Worm (Caenorhabditis elegans) whole organism, midembryonic: ENCODE measurements around the gene Y37E11B.1.
A peak's percentile ranks its signal among the peaks of the same experiment; 100 is the strongest.
"Not testable (repeated sequence)": the region's sequence is repeated elsewhere in the genome, so short reads cannot be mapped to it uniquely, and the experiment has no call there.

Experiments
- T22C8.4 ChIP-seq: fragments of 200-800 bp; sonication (Bioruptor generic); IDR thresholded peaks from 2 replicates; pipeline ENCODE4 v1.3.6; 2022; ENCODE audit warnings: missing genetic modification characterization, missing compliant biosample characterization
- cog-1 ChIP-seq: sonication (generic microtip); optimal IDR thresholded peaks from 2 replicates; lab custom pipeline; 2016; ENCODE audit warnings: missing genetic modification characterization, missing compliant biosample characterization
- flt-1 ChIP-seq: fragments of 200-800 bp; sonication (Bioruptor generic); IDR thresholded peaks from 2 replicates; pipeline ENCODE4 v1.3.6; 2022; ENCODE audit warnings: missing genetic modification characterization, missing compliant biosample characterization
- klf-2 ChIP-seq: fragments of 200-800 bp; sonication (Bioruptor generic); conservative IDR thresholded peaks from 2 replicates; pipeline ENCODE4 v1.3.6; 2022; ENCODE audit warnings: missing genetic modification reagents, missing genetic modification characterization, missing compliant biosample characterization
- med-1 ChIP-seq: sonication (generic microtip); optimal IDR thresholded peaks from 2 replicates; lab custom pipeline; 2017; ENCODE audit warnings: missing genetic modification characterization, mild to moderate bottlenecking, missing compliant biosample characterization, antibody characterized with exemption, missing genetic modification reagents; ENCODE audit not compliant: insufficient read depth
- ref-1 ChIP-seq: fragments of 200-800 bp; sonication (Bioruptor generic); conservative IDR thresholded peaks from 2 replicates; pipeline ENCODE4 v1.3.6; 2022; ENCODE audit warnings: missing genetic modification reagents, missing genetic modification characterization, missing compliant biosample characterization
- tab-1 ChIP-seq: fragments of 200-800 bp; sonication (Bioruptor generic); IDR thresholded peaks from 2 replicates; pipeline ENCODE4 v1.3.6; 2022; ENCODE audit warnings: missing genetic modification characterization, missing compliant biosample characterization
- ztf-23 ChIP-seq: fragments of 200-800 bp; sonication (Bioruptor generic); IDR thresholded peaks from 2 replicates; pipeline ENCODE4 v1.3.6; 2022; ENCODE audit warnings: missing genetic modification reagents, missing genetic modification characterization, missing compliant biosample characterization
- ztf-29 ChIP-seq: fragments of 200-800 bp; sonication (Bioruptor generic); IDR thresholded peaks from 2 replicates; pipeline ENCODE4 v1.3.6; 2022; ENCODE audit warnings: missing genetic modification reagents, missing genetic modification characterization, missing compliant biosample characterization

Y37E11B.1 gene

DNA sequence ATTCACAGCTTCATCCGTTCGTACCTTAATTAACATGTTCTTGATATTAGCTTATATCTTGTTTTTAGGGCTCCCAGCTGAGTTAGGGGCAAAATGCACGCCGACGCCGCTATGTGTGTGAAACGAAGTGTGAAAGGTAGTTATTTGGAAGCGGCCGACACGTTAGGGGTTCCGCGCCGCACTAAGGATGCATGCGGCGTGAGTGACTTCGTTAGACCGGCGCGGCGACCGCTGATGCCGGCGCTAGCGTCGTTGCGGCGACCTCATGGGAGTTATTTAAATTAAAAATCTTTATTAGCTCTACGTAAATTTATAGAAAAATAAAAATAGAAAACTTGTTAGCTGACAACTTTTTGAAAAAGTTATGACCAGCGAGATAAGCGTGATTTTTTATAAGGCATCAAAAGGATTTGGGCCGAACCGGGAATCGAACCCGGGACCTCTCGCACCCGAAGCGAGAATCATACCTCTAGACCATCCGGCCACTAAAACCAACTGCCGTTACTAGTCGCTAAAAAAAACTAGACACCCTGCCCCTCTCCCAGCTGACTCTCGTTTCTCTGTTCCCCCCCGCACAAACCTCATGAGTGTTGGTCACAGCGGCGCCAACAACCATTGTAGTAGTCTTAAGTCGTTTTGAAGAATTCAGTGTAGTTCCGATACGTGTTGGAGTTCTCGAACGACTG lies 27.5 kb upstream of the Y37E11B.1 start:
- TF ChIP-seq med-1: no peak
- peak; percentile 26 for TF ChIP-seq cog-1 (tag; lab: Kevin White, UChicago)
- 0 out of 2 replicates have a peak, but pooled peaks have one; percentile 26 for TF ChIP-seq klf-2 (GFP tag; lab: Robert Waterston, UW)
- TF ChIP-seq ztf-23 (GFP tag; lab: Robert Waterston, UW): peak; percentile 61; the same call in 1 of the 2 replicates
- TF ChIP-seq ref-1: peak; percentile 65; the same call in 1 of the 2 replicates
- peak; percentile 85 for TF ChIP-seq tab-1
- peak; percentile 65; the same call in 1 of the 2 replicates for TF ChIP-seq ztf-29 (GFP tag; lab: Robert Waterston, UW)
- TF ChIP-seq flt-1: peak; percentile 91
- TF ChIP-seq T22C8.4 (GFP tag; lab: Robert Waterston, UW): peak; percentile 27; the same call in 1 of the 2 replicates

ce11 chrIV:3552933-3553332 lies 26.5 kb upstream of the Y37E11B.1 start:
- TF ChIP-seq med-1 (no peak), ztf-29 (GFP tag; lab: Robert Waterston, UW) (no peak), T22C8.4 (GFP tag; lab: Robert Waterston, UW) (no peak), ref-1 (no peak), ztf-23 (GFP tag; lab: Robert Waterston, UW) (no peak), tab-1 (no peak), cog-1 (tag; lab: Kevin White, UChicago) (no peak), klf-2 (GFP tag; lab: Robert Waterston, UW) (no peak), flt-1 (no peak)

ce11 chrIV:3557331-3557730 lies 22.1 kb upstream of the Y37E11B.1 start, which contains the start of gene osm-9:
Gene osm-9 (minus strand): TSS chrIV:3557431.
- no peak for TF ChIP-seq ref-1

DNA sequence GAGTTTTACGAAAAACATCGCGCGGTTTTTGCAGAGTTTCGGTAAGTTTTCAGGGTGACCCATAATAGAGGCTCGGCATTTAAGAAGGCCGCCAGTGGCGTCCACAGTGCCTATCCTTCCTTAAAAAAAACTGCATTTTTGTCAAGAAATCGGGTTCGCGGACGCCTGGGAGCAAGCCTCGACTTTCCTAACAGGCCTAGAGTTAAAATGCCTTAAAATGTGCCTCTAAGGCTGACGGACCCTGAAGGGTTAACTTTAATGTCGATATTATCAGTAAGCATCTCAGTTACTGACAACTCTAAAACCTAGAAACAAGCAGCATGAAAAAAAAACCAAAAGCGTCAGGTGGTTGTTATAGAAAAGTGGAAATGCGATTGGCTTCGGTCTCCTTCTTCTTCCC lies 20.2 kb upstream of the Y37E11B.1 start:
- TF ChIP-seq flt-1: no peak
- no peak for TF ChIP-seq tab-1
- TF ChIP-seq ztf-23 (GFP tag; lab: Robert Waterston, UW): no peak
- no peak for TF ChIP-seq ref-1
- no peak for TF ChIP-seq T22C8.4 (GFP tag; lab: Robert Waterston, UW)
- TF ChIP-seq med-1: no peak
- no peak for TF ChIP-seq klf-2 (GFP tag; lab: Robert Waterston, UW)
- TF ChIP-seq ztf-29 (GFP tag; lab: Robert Waterston, UW): no peak
- no peak for TF ChIP-seq cog-1 (tag; lab: Kevin White, UChicago)

ce11 chrIV:3564901-3565300 lies 14.5 kb upstream of the Y37E11B.1 start, which contains the start of gene sre-5:
Gene sre-5 (plus strand): TSS chrIV:3565201.
- TF ChIP-seq klf-2 (GFP tag; lab: Robert Waterston, UW) (no peak), ztf-29 (GFP tag; lab: Robert Waterston, UW) (no peak), tab-1 (no peak), T22C8.4 (GFP tag; lab: Robert Waterston, UW) (no peak), med-1 (no peak), ref-1 (no peak), ztf-23 (GFP tag; lab: Robert Waterston, UW) (no peak), flt-1 (no peak), cog-1 (tag; lab: Kevin White, UChicago) (no peak)

DNA sequence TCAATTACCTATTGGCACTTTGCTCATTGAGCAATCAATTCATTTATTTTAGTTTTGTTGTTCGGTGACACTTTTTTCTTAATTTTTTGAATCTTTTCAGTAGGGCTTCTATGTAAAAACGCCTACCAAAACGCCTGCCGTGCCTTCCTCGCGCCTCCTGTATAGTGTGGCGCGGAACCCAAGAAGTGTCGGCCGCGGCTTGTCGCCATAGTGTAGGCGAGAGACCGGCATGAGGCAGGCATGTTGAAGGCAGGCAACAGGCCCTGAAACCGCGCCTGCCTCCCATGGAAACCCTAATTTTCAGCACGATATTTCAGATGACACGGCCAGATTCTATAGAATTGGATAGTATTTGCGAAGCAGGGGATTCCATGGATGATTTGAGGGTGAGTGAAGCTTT lies 10.8 kb upstream of the Y37E11B.1 start, which contains the start of gene otpl-1:
TSS of gene otpl-1 (plus strand) at position 372 of the 400 bp plus-strand sequence.
- TF ChIP-seq med-1 (no peak), flt-1 (no peak), tab-1 (no peak)

ce11 chrIV:3570612-3571011 lies 8.8 kb upstream of the Y37E11B.1 start:
- TF ChIP-seq ztf-29 (GFP tag; lab: Robert Waterston, UW) (no peak), tab-1 (no peak), klf-2 (GFP tag; lab: Robert Waterston, UW) (no peak), med-1 (no peak), T22C8.4 (GFP tag; lab: Robert Waterston, UW) (no peak), ztf-23 (GFP tag; lab: Robert Waterston, UW) (no peak), cog-1 (tag; lab: Kevin White, UChicago) (no peak), ref-1 (no peak), flt-1 (no peak)

DNA sequence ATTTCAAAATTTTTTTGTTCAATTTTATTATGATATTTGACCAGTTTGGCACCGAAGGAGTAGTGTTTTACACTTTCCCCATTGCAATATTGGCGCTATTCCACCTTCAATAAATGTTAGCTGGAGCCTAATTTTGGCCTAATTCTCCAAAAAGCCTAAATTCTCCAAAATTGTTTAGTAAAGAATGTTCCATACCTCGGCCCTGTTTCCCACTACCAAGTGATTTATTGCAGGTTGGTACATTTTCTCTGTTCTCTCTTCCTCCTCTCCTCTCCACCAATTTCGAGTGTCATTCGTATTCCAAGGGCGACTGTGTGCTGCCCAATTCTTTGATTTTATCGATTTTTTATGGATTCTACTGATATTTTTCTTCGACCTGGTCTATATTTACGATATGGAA lies 1.3 kb upstream of the Y37E11B.1 start, which contains the start of gene Y37E11B.2:
TSS of gene Y37E11B.2 (plus strand) at position 301 of the 400 bp plus-strand sequence.
- TF ChIP-seq tab-1: no peak
- no peak for TF ChIP-seq klf-2 (GFP tag; lab: Robert Waterston, UW)
- TF ChIP-seq ref-1: no peak
- no peak for TF ChIP-seq cog-1 (tag; lab: Kevin White, UChicago)
- TF ChIP-seq T22C8.4 (GFP tag; lab: Robert Waterston, UW): no peak
- TF ChIP-seq ztf-23 (GFP tag; lab: Robert Waterston, UW): no peak
- no peak for TF ChIP-seq ztf-29 (GFP tag; lab: Robert Waterston, UW)
- no peak for TF ChIP-seq flt-1
- TF ChIP-seq med-1: no peak

- TF ChIP-seq flt-1 (no peak), ztf-29 (GFP tag; lab: Robert Waterston, UW) (no peak), med-1 (no peak)
These were observed 754 bp upstream of the Y37E11B.1 start for ce11 chrIV:3578667-3579066.

DNA sequence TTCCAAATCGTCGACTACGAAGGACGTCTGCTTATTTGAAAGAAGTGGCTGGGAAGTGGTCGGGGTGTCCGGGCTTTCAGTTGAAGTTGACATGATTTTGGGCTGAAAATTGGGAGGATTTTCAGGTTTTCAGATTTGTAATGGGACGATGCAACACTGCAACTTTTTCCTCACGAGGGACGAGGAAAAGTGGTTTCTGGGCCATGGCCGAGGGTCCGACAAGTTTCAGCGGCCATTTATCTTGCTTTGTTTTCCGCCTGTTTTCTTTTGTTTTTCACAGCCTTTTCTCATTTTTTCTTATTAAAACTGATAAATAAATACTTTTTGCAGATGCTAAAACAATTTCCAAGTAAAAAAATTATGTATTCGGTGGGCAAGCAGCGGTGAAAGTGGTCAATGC lies 3.4 kb downstream of the Y37E11B.1 start, which contains the start of gene blos-7:
TSS of gene blos-7 (minus strand) at position 101 of the 400 bp plus-strand sequence.
- not testable (repeated sequence) for TF ChIP-seq med-1, ref-1, flt-1

DNA sequence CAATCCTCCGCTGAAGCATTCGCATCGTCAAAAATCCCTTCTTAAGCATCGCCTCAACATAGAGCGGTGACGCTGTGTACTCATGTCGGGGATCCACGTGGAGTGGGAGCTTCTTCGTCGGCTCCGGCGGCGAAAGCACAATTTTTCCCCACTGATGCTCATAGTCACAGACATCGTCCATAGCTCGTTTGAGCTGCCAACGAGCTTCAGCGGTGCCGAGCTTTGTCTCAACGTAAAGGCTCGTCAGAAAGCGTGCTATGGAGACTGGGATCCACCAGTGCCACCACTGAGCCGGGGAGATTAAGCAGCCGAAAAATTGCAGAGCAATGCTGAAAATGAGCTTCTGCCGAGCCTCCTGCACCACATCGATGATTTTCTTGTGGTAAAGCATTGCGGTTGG lies 11.4 kb downstream of the Y37E11B.1 start:
- TF ChIP-seq tab-1: no peak
- TF ChIP-seq ztf-23 (GFP tag; lab: Robert Waterston, UW): no peak
- no peak for TF ChIP-seq T22C8.4 (GFP tag; lab: Robert Waterston, UW)
- no peak for TF ChIP-seq ztf-29 (GFP tag; lab: Robert Waterston, UW)
- TF ChIP-seq flt-1: no peak
- TF ChIP-seq ref-1: no peak
